Fruit fly (Drosophila melanogaster) whole organism, embryonic: Measurements from ENCODE around the gene CG14431.
A peak's percentile ranks its signal among the peaks of the same experiment; 100 is the strongest.

Source experiments
- ATbp ChIP-seq: fragments of 200-800 bp; sonication (Bioruptor generic); optimal IDR thresholded peaks from 2 replicates; lab custom pipeline; 2017; ENCODE audit warnings: missing biosample characterization, mild to moderate bottlenecking, missing genetic modification characterization, missing genetic modification reagents
- Asciz ChIP-seq: fragments of 200-800 bp; sonication (Bioruptor generic); optimal IDR thresholded peaks from 2 replicates; lab custom pipeline; 2017; ENCODE audit warnings: missing biosample characterization, mild to moderate bottlenecking, missing genetic modification characterization, missing genetic modification reagents
- Blimp-1 ChIP-seq: fragments of 200-800 bp; sonication (Bioruptor generic); optimal IDR thresholded peaks from 3 replicates; lab custom pipeline; 2018; ENCODE audit warnings: missing biosample characterization, missing genetic modification characterization, mild to moderate bottlenecking, moderate library complexity, missing genetic modification reagents
- CG10979 ChIP-seq: fragments of 200-800 bp; sonication (Bioruptor generic); optimal IDR thresholded peaks from 2 replicates; lab custom pipeline; 2018; ENCODE audit warnings: missing biosample characterization, mild to moderate bottlenecking, missing genetic modification characterization, moderate library complexity
- CG17829 ChIP-seq: fragments of 200-800 bp; optimal IDR thresholded peaks from 2 replicates; lab custom pipeline; 2019; ENCODE audit warnings: missing biosample characterization, mild to moderate bottlenecking, missing genetic modification characterization, moderate library complexity
- CG18262 ChIP-seq: fragments of 200-800 bp; optimal IDR thresholded peaks from 3 replicates; lab custom pipeline; 2019; ENCODE audit warnings: missing biosample characterization, mild to moderate bottlenecking, missing genetic modification characterization, moderate library complexity
- CG30431 ChIP-seq: fragments of 200-800 bp; sonication (Bioruptor generic); optimal IDR thresholded peaks from 2 replicates; lab custom pipeline; 2017; ENCODE audit warnings: missing biosample characterization, missing genetic modification characterization
- CG31441 ChIP-seq: fragments of 200-800 bp; sonication (Bioruptor generic); IDR thresholded peaks from 2 replicates; pipeline ENCODE4 v1.3.6; 2022; ENCODE audit warnings: missing biosample characterization, missing genetic modification characterization
- CG32767 ChIP-seq: fragments of 200-800 bp; sonication (Bioruptor generic); IDR thresholded peaks from 2 replicates; pipeline ENCODE4 v1.3.6; 2022; ENCODE audit warnings: missing biosample characterization, missing genetic modification characterization
- CG34376 ChIP-seq: fragments of 200-800 bp; sonication (Bioruptor generic); optimal IDR thresholded peaks from 2 replicates; lab custom pipeline; 2018; ENCODE audit warnings: missing biosample characterization, mild to moderate bottlenecking, missing genetic modification characterization
- CG4424 ChIP-seq: fragments of 200-800 bp; sonication (Bioruptor generic); optimal IDR thresholded peaks from 3 replicates; lab custom pipeline; 2016; ENCODE audit warnings: missing biosample characterization, missing genetic modification characterization
- CG4730 ChIP-seq: fragments of 200-800 bp; sonication (Bioruptor generic); IDR thresholded peaks from 2 replicates; pipeline ENCODE4 v1.3.6; 2022; ENCODE audit warnings: missing biosample characterization, missing genetic modification characterization
- CG4820 ChIP-seq: fragments of 200-800 bp; sonication (Bioruptor generic); optimal IDR thresholded peaks from 3 replicates; lab custom pipeline; 2016; ENCODE audit warnings: missing biosample characterization, missing genetic modification characterization
- CG6254 ChIP-seq: fragments of 200-800 bp; sonication (Bioruptor generic); optimal IDR thresholded peaks from 3 replicates; lab custom pipeline; 2017; ENCODE audit warnings: mild to moderate bottlenecking, missing biosample characterization, missing genetic modification reagents, missing genetic modification characterization
- CG7928 ChIP-seq: fragments of 200-800 bp; sonication (Bioruptor generic); optimal IDR thresholded peaks from 2 replicates; lab custom pipeline; 2017; ENCODE audit warnings: missing biosample characterization, mild to moderate bottlenecking, missing genetic modification characterization
- CG8089 ChIP-seq: fragments of 200-800 bp; sonication (Bioruptor generic); optimal IDR thresholded peaks from 3 replicates; lab custom pipeline; 2016; ENCODE audit warnings: missing biosample characterization, missing genetic modification characterization
- CG9609 ChIP-seq: fragments of 200-800 bp; sonication (Bioruptor generic); optimal IDR thresholded peaks from 3 replicates; lab custom pipeline; 2016; ENCODE audit warnings: missing biosample characterization, missing genetic modification characterization
- Chrac-16 ChIP-seq: fragments of 200-800 bp; sonication (Bioruptor generic); optimal IDR thresholded peaks from 3 replicates; lab custom pipeline; 2016; ENCODE audit warnings: missing biosample characterization, missing genetic modification characterization
- Dip3 ChIP-seq: fragments of 200-800 bp; sonication (Bioruptor generic); optimal IDR thresholded peaks from 3 replicates; lab custom pipeline; 2016; ENCODE audit warnings: missing biosample characterization, missing genetic modification characterization
- Gug ChIP-seq: fragments of 200-800 bp; sonication (Bioruptor generic); IDR thresholded peaks from 4 replicates; pipeline ENCODE4 v1.3.6; 2022; ENCODE audit warnings: missing biosample characterization, missing genetic modification characterization
- Hr51 ChIP-seq, 2 experiments: fragments of 200-800 bp; sonication (Bioruptor generic); optimal IDR thresholded peaks; 2 replicates in 1 of 2; 3 replicates in 1 of 2; lab custom pipeline; 2016 to 2018; ENCODE audit warnings: missing biosample characterization in 2 of 2, missing genetic modification characterization in 2 of 2, mild to moderate bottlenecking in 1 of 2, moderate library complexity in 1 of 2
- Jarid2 ChIP-seq: fragments of 200-800 bp; sonication (Bioruptor generic); optimal IDR thresholded peaks from 3 replicates; lab custom pipeline; 2017; ENCODE audit warnings: mild to moderate bottlenecking, missing biosample characterization, missing genetic modification reagents, missing genetic modification characterization
- Mrtf ChIP-seq: fragments of 200-800 bp; sonication (Bioruptor generic); IDR thresholded peaks from 3 replicates; pipeline ENCODE4 v1.3.6; 2022; ENCODE audit warnings: missing biosample characterization, missing genetic modification characterization
- Neu2 ChIP-seq: fragments of 200-800 bp; sonication (Bioruptor generic); optimal IDR thresholded peaks from 3 replicates; lab custom pipeline; 2016; ENCODE audit warnings: missing biosample characterization, missing genetic modification characterization, borderline replicate concordance
- Nf-YC ChIP-seq: fragments of 200-800 bp; optimal IDR thresholded peaks from 3 replicates; lab custom pipeline; 2019; ENCODE audit warnings: missing biosample characterization, mild to moderate bottlenecking, missing genetic modification characterization, moderate library complexity
- NfI ChIP-seq: fragments of 200-800 bp; sonication (Bioruptor generic); optimal IDR thresholded peaks from 3 replicates; lab custom pipeline; 2018; ENCODE audit warnings: missing biosample characterization, mild to moderate bottlenecking, missing genetic modification characterization, moderate library complexity
- Ptx1 ChIP-seq: fragments of 200-800 bp; sonication (Bioruptor generic); IDR thresholded peaks from 2 replicates; pipeline ENCODE4 v1.3.6; 2022; ENCODE audit warnings: missing biosample characterization, missing genetic modification characterization
- Six4 ChIP-seq: fragments of 200-800 bp; sonication (Bioruptor generic); optimal IDR thresholded peaks from 2 replicates; lab custom pipeline; 2016; ENCODE audit warnings: missing biosample characterization, missing genetic modification characterization
- Sox102F ChIP-seq: fragments of 200-800 bp; sonication (Bioruptor generic); optimal IDR thresholded peaks from 2 replicates; lab custom pipeline; 2018; ENCODE audit warnings: missing biosample characterization, mild to moderate bottlenecking, missing genetic modification characterization, moderate library complexity
- Sry-β ChIP-seq: fragments of 200-800 bp; sonication (Bioruptor generic); optimal IDR thresholded peaks from 2 replicates; lab custom pipeline; 2018; ENCODE audit warnings: missing biosample characterization, mild to moderate bottlenecking, missing genetic modification characterization, moderate library complexity
- TFAM ChIP-seq: fragments of 200-800 bp; sonication (Bioruptor generic); optimal IDR thresholded peaks from 2 replicates; lab custom pipeline; 2017; ENCODE audit warnings: missing biosample characterization, missing genetic modification characterization, inconsistent platforms
- Trl ChIP-seq, 3 experiments: fragments of >200 bp in 2 of 3; fragments of 200-800 bp in 1 of 3; sonication (Bioruptor generic) in 1 of 3; optimal IDR thresholded peaks; 2 replicates in 1 of 3; 3 replicates in 2 of 3; lab custom pipeline; 2016 to 2017; ENCODE audit warnings: missing biosample characterization in 1 of 3, missing genetic modification characterization in 1 of 3
- Xbp1 ChIP-seq: fragments of 200-800 bp; sonication (Bioruptor generic); optimal IDR thresholded peaks from 3 replicates; lab custom pipeline; 2016; ENCODE audit warnings: missing biosample characterization, mild to moderate bottlenecking, missing genetic modification characterization
- az2 ChIP-seq: fragments of 200-800 bp; sonication (Bioruptor generic); optimal IDR thresholded peaks from 3 replicates; lab custom pipeline; 2016; ENCODE audit warnings: missing biosample characterization, missing genetic modification characterization
- ci ChIP-seq: fragments of 200-800 bp; sonication (Bioruptor generic); IDR thresholded peaks from 3 replicates; pipeline ENCODE4 v1.3.6; 2022; ENCODE audit warnings: missing biosample characterization, missing genetic modification characterization
- croc ChIP-seq: fragments of 200-800 bp; sonication (Bioruptor generic); conservative IDR thresholded peaks from 3 replicates; pipeline ENCODE4 v1.3.6; 2022; ENCODE audit warnings: missing biosample characterization, missing genetic modification characterization
- en ChIP-seq: fragments of 200-800 bp; sonication (Bioruptor generic); optimal IDR thresholded peaks from 2 replicates; lab custom pipeline; 2016; ENCODE audit warnings: missing biosample characterization, missing genetic modification characterization
- ewg ChIP-seq: fragments of 200-800 bp; sonication (Bioruptor generic); optimal IDR thresholded peaks from 3 replicates; lab custom pipeline; 2017; ENCODE audit warnings: mild to moderate bottlenecking, missing biosample characterization, missing genetic modification reagents, missing genetic modification characterization
- fd96Cb ChIP-seq: fragments of 200-800 bp; sonication (Bioruptor generic); optimal IDR thresholded peaks from 2 replicates; lab custom pipeline; 2018; ENCODE audit warnings: missing biosample characterization, mild to moderate bottlenecking, missing genetic modification characterization, moderate library complexity
- ftz-f1 ChIP-seq: fragments of 200-800 bp; sonication (Bioruptor generic); optimal IDR thresholded peaks from 2 replicates; lab custom pipeline; 2016; ENCODE audit warnings: missing biosample characterization, missing genetic modification characterization
- kay ChIP-seq: fragments of 200-800 bp; sonication (Bioruptor generic); optimal IDR thresholded peaks from 2 replicates; lab custom pipeline; 2016; ENCODE audit warnings: missing biosample characterization, missing genetic modification characterization
- lab ChIP-seq: fragments of 200-800 bp; sonication (Bioruptor generic); optimal IDR thresholded peaks from 3 replicates; lab custom pipeline; 2017; ENCODE audit warnings: missing biosample characterization, missing genetic modification characterization, mild to moderate bottlenecking, moderate library complexity, missing genetic modification reagents
- mld ChIP-seq: fragments of 200-800 bp; sonication (Bioruptor generic); IDR thresholded peaks from 3 replicates; pipeline ENCODE4 v1.3.6; 2022; ENCODE audit warnings: missing biosample characterization, missing genetic modification characterization; ENCODE audit not compliant: partially characterized antibody
- nau ChIP-seq: fragments of 200-800 bp; sonication (Bioruptor generic); optimal IDR thresholded peaks from 3 replicates; lab custom pipeline; 2017; ENCODE audit warnings: missing biosample characterization, mild to moderate bottlenecking, missing genetic modification characterization, missing genetic modification reagents
- nmo ChIP-seq: fragments of 200-800 bp; sonication (Bioruptor generic); optimal IDR thresholded peaks from 2 replicates; lab custom pipeline; 2018; ENCODE audit warnings: missing biosample characterization, mild to moderate bottlenecking, missing genetic modification characterization, moderate library complexity
- scrt ChIP-seq: fragments of 200-800 bp; sonication (Bioruptor generic); optimal IDR thresholded peaks from 2 replicates; lab custom pipeline; 2018; ENCODE audit warnings: missing biosample characterization, mild to moderate bottlenecking, missing genetic modification characterization, moderate library complexity
- tx ChIP-seq: fragments of 200-800 bp; sonication (Bioruptor generic); optimal IDR thresholded peaks from 2 replicates; lab custom pipeline; 2016; ENCODE audit warnings: missing biosample characterization, missing genetic modification characterization
- wor ChIP-seq: fragments of 200-800 bp; sonication (Bioruptor generic); IDR thresholded peaks from 2 replicates; pipeline ENCODE4 v1.3.6; 2022; ENCODE audit warnings: missing biosample characterization, missing genetic modification characterization

CG14431 gene

dm6 chrX:7004101-7004700, 96.1 kb downstream of the CG14431 start (continued):
- peak; percentile 75 for TF ChIP-seq kay (GFP tag; lab: Kevin White, UChicago)
- peak; percentile 67 for TF ChIP-seq scrt (GFP tag; lab: Kevin White, UChicago)
- TF ChIP-seq CG7928 (GFP tag; lab: Kevin White, UChicago), result peak; percentile 46
- peak; percentile 56 for TF ChIP-seq fd96Cb
- TF ChIP-seq az2, result peak; percentile 42
- peak; percentile 43; the same call in 1 of the 3 replicates for TF ChIP-seq Mrtf (GFP tag; lab: Robert Waterston, UW)
- no peak for TF ChIP-seq Trl (optimal IDR thresholded peaks at IDR 0.05; lab: Kevin White, UChicago)
- peak; percentile 91 for TF ChIP-seq Trl (GFP tag; optimal IDR thresholded peaks at IDR 0.05; lab: Kevin White, UChicago)
- peak; percentile 30 for TF ChIP-seq NfI (GFP tag; lab: Kevin White, UChicago)
- peak; percentile 77 for TF ChIP-seq CG31441 (GFP tag; lab: Robert Waterston, UW)
- TF ChIP-seq CG32767 (GFP tag; lab: Robert Waterston, UW), result peak; percentile 65
- TF ChIP-seq CG8089 (GFP tag; lab: Kevin White, UChicago), result peak; percentile 94
- TF ChIP-seq lab (GFP tag; lab: Kevin White, UChicago), result peak; percentile 88
- peak; percentile 87 for TF ChIP-seq Blimp-1 (GFP tag; lab: Kevin White, UChicago)
- TF ChIP-seq Jarid2 (GFP tag; lab: Kevin White, UChicago), result peak; percentile 71
- TF ChIP-seq nau, result peak; percentile 83
- peak; percentile 85 for TF ChIP-seq CG18262 (tag; lab: Kevin White, UChicago)
- peak; percentile 73 for TF ChIP-seq tx (GFP tag; lab: Kevin White, UChicago)
- TF ChIP-seq CG6254 (GFP tag; lab: Kevin White, UChicago), result peak; percentile 83
- TF ChIP-seq Chrac-16, result peak; percentile 29
- TF ChIP-seq CG34376 (GFP tag; lab: Kevin White, UChicago), result peak; percentile 39
- TF ChIP-seq wor (GFP tag; lab: Robert Waterston, UW), result no peak
- peak; percentile 96 for TF ChIP-seq ATbp (GFP tag; lab: Kevin White, UChicago)
- peak; percentile 63 for TF ChIP-seq Sry-β (GFP tag; lab: Kevin White, UChicago)
- TF ChIP-seq CG17829 (tag; lab: Kevin White, UChicago), result peak; percentile 76
- no peak for TF ChIP-seq mld
- TF ChIP-seq CG10979 (tag; lab: Kevin White, UChicago), result peak; percentile 75
- peak; percentile 60 for TF ChIP-seq Xbp1 (GFP tag; lab: Kevin White, UChicago)
- TF ChIP-seq CG4424 (GFP tag; lab: Kevin White, UChicago), result peak; percentile 72
- TF ChIP-seq Hr51 (GFP tag; optimal IDR thresholded peaks at IDR 0.05; lab: Kevin White, UChicago), result peak in 1 of 2 experiments; percentile 89
- peak; percentile 19 for TF ChIP-seq Dip3 (GFP tag; lab: Kevin White, UChicago)
- TF ChIP-seq Ptx1 (GFP tag; lab: Robert Waterston, UW), result 0 out of 2 replicates have a peak, but pooled peaks have one; percentile 23
- TF ChIP-seq nmo (GFP tag; lab: Kevin White, UChicago), result peak; percentile 10
- peak; percentile 59 for TF ChIP-seq CG4730 (GFP tag; lab: Robert Waterston, UW)
- peak; percentile 66 for TF ChIP-seq CG30431 (GFP tag; lab: Kevin White, UChicago)
- peak; percentile 46 for TF ChIP-seq Sox102F
- peak; percentile 35; the same call in 1 of the 3 replicates for TF ChIP-seq croc (GFP tag; lab: Robert Waterston, UW)
- peak; percentile 22 for TF ChIP-seq Nf-YC (tag; lab: Kevin White, UChicago)
- peak; percentile 89 for TF ChIP-seq ci (GFP tag; lab: Robert Waterston, UW)
- no peak for TF ChIP-seq Gug (GFP tag; lab: Robert Waterston, UW)
- peak; percentile 64 for TF ChIP-seq TFAM (GFP tag; lab: Kevin White, UChicago)
- TF ChIP-seq Neu2 (GFP tag; lab: Kevin White, UChicago), result peak; percentile 44
- TF ChIP-seq Asciz (GFP tag; lab: Kevin White, UChicago), result peak; percentile 94
- peak; percentile 75 for TF ChIP-seq ewg
- peak; percentile 65 for TF ChIP-seq en (GFP tag; lab: Kevin White, UChicago)
- peak; percentile 79 for TF ChIP-seq CG4820 (GFP tag; lab: Kevin White, UChicago)
- peak; percentile 90 for TF ChIP-seq Six4
- peak; percentile 61 for TF ChIP-seq CG9609 (GFP tag; lab: Kevin White, UChicago)
- no peak for TF ChIP-seq ftz-f1
